Fruit fly (Drosophila melanogaster): ENCODE results near the gene CG32104.
A peak's percentile ranks its signal among the peaks of the same experiment; 100 is the strongest.

Gene CG32104

dm6 chr3L:12387898-12388297, 11.2 kb downstream of the CG32104 start:
- TF ChIP-seq fru (GFP tag; optimal IDR thresholded peaks at IDR 0.05) (peak; percentile 19), woc (GFP tag; optimal IDR thresholded peaks at IDR 0.05) (peak; percentile 9), foxo (GFP tag; optimal IDR thresholded peaks at IDR 0.05) (peak in 1 of 2 experiments; percentile 24), h (GFP tag; optimal IDR thresholded peaks at IDR 0.05) (peak; percentile 5), Hnf4 (GFP tag; optimal IDR thresholded peaks at IDR 0.05) (no peak)

DNA sequence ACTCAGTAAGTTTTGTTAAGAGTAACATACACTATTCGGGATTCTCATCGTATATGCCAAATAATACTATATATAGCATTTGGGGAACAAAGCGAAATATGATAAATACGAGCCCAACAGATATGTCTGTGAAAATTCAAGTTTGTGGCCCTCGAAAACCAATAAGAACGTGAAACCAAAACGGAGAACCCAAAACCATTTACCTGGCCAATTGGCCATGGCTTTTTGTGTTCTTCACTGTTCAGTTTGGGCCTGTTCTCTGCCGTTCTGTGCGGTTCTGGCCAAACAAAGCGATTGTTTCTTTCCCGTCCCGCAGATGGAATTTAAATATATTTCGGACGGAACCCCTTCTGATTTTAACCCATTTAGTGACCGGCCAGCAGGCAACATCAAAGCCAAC, 12.1 kb downstream of the CG32104 start:
- TF ChIP-seq psq (GFP tag; optimal IDR thresholded peaks at IDR 0.05) (peak; percentile 84), br (GFP tag; optimal IDR thresholded peaks at IDR 0.05) (no peak), Jra (GFP tag; optimal IDR thresholded peaks at IDR 0.05) (no peak), brk (GFP tag; optimal IDR thresholded peaks at IDR 0.05) (peak; percentile 22), Rel (GFP tag; optimal IDR thresholded peaks at IDR 0.05) (peak; percentile 43), Rel (tag; optimal IDR thresholded peaks at IDR 0.05) (no peak), Vsx2 (GFP tag; optimal IDR thresholded peaks at IDR 0.05; ENCODE audit: partially characterized antibody) (peak; percentile 60), GATAd (GFP tag; optimal IDR thresholded peaks at IDR 0.05) (no peak), sv (GFP tag; optimal IDR thresholded peaks at IDR 0.05) (no peak), N (GFP tag; optimal IDR thresholded peaks at IDR 0.05) (no peak), CrebA (GFP tag; optimal IDR thresholded peaks at IDR 0.05; ENCODE audit: borderline replicate concordance) (peak; percentile 22), CG32264 (GFP tag; optimal IDR thresholded peaks at IDR 0.05) (no peak), rgr (GFP tag; optimal IDR thresholded peaks at IDR 0.05) (no peak), dl (GFP tag; optimal IDR thresholded peaks at IDR 0.05; ENCODE audit: insufficient read depth in 1 of 2, partially characterized antibody in 2 of 2) (peak in 1 of 2 experiments; percentile 10), Abd-B (GFP tag; optimal IDR thresholded peaks at IDR 0.05) (no peak)

- TF ChIP-seq Dfd (GFP tag; optimal IDR thresholded peaks at IDR 0.05) (no peak), psq (GFP tag; optimal IDR thresholded peaks at IDR 0.05) (no peak), rgr (GFP tag; optimal IDR thresholded peaks at IDR 0.05) (no peak), Myc (optimal IDR thresholded peaks at IDR 0.05) (no peak), Hr83 (GFP tag; optimal IDR thresholded peaks at IDR 0.05; ENCODE audit: poor library complexity, severe bottlenecking) (no peak), Dif (GFP tag; optimal IDR thresholded peaks at IDR 0.05; ENCODE audit: partially characterized antibody) (no peak), fru (GFP tag; optimal IDR thresholded peaks at IDR 0.05) (no peak), Hnf4 (GFP tag; optimal IDR thresholded peaks at IDR 0.05) (no peak), CG9705 (GFP tag; optimal IDR thresholded peaks at IDR 0.05) (no peak), OdsH (GFP tag; optimal IDR thresholded peaks at IDR 0.05) (no peak), Jra (GFP tag; optimal IDR thresholded peaks at IDR 0.05) (no peak)
Observed at dm6 chr3L:12380592-12380991, 18.5 kb downstream of the CG32104 start.

DNA sequence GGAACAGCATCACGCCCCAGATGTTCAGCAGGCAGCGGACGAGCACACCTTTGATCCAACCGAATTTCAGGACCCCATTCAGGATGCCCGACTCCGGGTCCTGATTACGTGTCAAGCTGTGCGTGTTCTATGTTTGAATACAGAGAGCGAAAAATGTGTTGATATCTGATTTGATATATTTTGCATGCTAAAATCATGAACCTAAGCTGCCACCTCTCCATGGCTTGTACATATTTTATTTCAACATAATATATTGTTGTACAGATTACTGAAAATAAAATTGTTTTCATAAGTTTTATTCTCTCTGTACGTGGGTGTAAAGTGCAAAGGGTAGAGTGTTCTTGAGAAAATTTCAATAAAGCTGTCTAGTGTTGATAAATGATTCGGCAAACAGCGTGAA, 24.7 kb downstream of the CG32104 start:
- no peak for TF ChIP-seq lola (GFP tag; optimal IDR thresholded peaks at IDR 0.05)
- no peak for TF ChIP-seq N (GFP tag; optimal IDR thresholded peaks at IDR 0.05)
- TF ChIP-seq CG9705 (GFP tag; optimal IDR thresholded peaks at IDR 0.05), result no peak
- TF ChIP-seq Hr78 (GFP tag; optimal IDR thresholded peaks at IDR 0.05), result no peak
- TF ChIP-seq Dif (GFP tag; optimal IDR thresholded peaks at IDR 0.05; ENCODE audit: partially characterized antibody), result no peak
- TF ChIP-seq CG32264 (GFP tag; optimal IDR thresholded peaks at IDR 0.05), result no peak
- no peak for TF ChIP-seq rgr (GFP tag; optimal IDR thresholded peaks at IDR 0.05)
- no peak for TF ChIP-seq Jra (GFP tag; optimal IDR thresholded peaks at IDR 0.05)
- TF ChIP-seq Hr83 (GFP tag; optimal IDR thresholded peaks at IDR 0.05; ENCODE audit: poor library complexity, severe bottlenecking), result no peak
- TF ChIP-seq tai (GFP tag; optimal IDR thresholded peaks at IDR 0.05), result no peak
- TF ChIP-seq dmrt93B (GFP tag; optimal IDR thresholded peaks at IDR 0.05), result no peak
- TF ChIP-seq GATAd (GFP tag; optimal IDR thresholded peaks at IDR 0.05), result no peak
- no peak for TF ChIP-seq sage (GFP tag; optimal IDR thresholded peaks at IDR 0.05)
- TF ChIP-seq Abd-B (GFP tag; optimal IDR thresholded peaks at IDR 0.05), result no peak
- TF ChIP-seq jim (GFP tag; optimal IDR thresholded peaks at IDR 0.05), result no peak
- no peak for TF ChIP-seq br (GFP tag; optimal IDR thresholded peaks at IDR 0.05)

DNA sequence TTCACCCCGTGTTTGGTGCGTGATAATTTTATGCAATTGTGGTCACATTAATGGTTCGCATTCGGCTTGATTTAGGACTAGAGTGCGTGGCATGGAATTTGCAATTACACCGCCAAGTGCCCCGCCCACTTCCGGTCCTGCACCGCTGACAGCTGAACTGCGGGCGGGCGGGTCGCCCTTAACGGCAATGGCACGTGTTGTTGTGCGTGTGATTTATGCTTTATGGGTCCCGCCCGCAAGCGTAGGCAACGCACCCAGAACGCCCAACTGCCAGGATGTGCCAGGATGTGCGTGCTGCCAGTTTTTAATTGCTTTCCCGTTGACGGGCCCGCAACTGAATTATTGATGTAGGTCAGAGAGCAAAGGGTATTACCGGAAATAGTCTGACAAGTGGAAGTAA, 35.4 kb downstream of the CG32104 start:
- no peak for TF ChIP-seq br (GFP tag; optimal IDR thresholded peaks at IDR 0.05)
- TF ChIP-seq foxo (GFP tag; optimal IDR thresholded peaks at IDR 0.05), result no peak
- no peak for TF ChIP-seq dl (GFP tag; optimal IDR thresholded peaks at IDR 0.05; ENCODE audit: insufficient read depth in 1 of 2, partially characterized antibody in 2 of 2)
- no peak for TF ChIP-seq N (GFP tag; optimal IDR thresholded peaks at IDR 0.05)
- no peak for TF ChIP-seq Vsx2 (GFP tag; optimal IDR thresholded peaks at IDR 0.05; ENCODE audit: partially characterized antibody)
- TF ChIP-seq woc (GFP tag; optimal IDR thresholded peaks at IDR 0.05), result no peak
- no peak for TF ChIP-seq Hnf4 (GFP tag; optimal IDR thresholded peaks at IDR 0.05)
- no peak for TF ChIP-seq OdsH (GFP tag; optimal IDR thresholded peaks at IDR 0.05)
- no peak for TF ChIP-seq Dif (GFP tag; optimal IDR thresholded peaks at IDR 0.05; ENCODE audit: partially characterized antibody)
- no peak for TF ChIP-seq pan (optimal IDR thresholded peaks at IDR 0.05)
- no peak for TF ChIP-seq usp (GFP tag; optimal IDR thresholded peaks at IDR 0.05)
- no peak for TF ChIP-seq sage (GFP tag; optimal IDR thresholded peaks at IDR 0.05)
- TF ChIP-seq Rel (GFP tag; optimal IDR thresholded peaks at IDR 0.05), result no peak
- no peak for TF ChIP-seq Rel (tag; optimal IDR thresholded peaks at IDR 0.05)
- TF ChIP-seq CG9705 (GFP tag; optimal IDR thresholded peaks at IDR 0.05), result no peak
- TF ChIP-seq tai (GFP tag; optimal IDR thresholded peaks at IDR 0.05), result no peak

All from whole organism, wandering third instar larva.